Worm (Caenorhabditis elegans): ENCODE data around the gene srx-66.

DNA sequence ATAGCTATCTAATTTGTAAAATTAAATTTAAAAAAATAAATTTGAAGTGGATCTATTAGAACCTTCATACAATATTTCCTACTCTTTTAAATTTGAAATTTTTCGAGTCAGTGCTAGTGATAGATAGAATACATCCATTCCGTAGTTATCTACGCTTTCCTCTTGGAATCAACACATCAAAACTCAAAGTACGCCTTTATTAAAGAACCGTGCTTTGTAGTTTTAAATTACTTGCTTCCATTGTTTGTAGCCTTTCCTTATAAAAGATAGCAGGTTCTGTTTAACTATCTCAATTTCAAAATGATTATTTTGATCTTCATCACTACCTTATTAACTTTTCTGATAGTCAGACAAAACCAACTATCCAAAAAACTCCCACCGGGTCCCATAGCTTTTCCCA lies 25.7 kb downstream of the srx-66 start, which contains the start of gene cyp-35B3:
- no peak for TF ChIP-seq ets-7 (tag; optimal IDR thresholded peaks at IDR 0.05)
- TF ChIP-seq ama-1 (optimal IDR thresholded peaks at IDR 0.05): no peak
- no peak for TF ChIP-seq flt-1 (GFP tag; IDR thresholded peaks at IDR 0.05)

Data from whole organism, early embryonic.